Fruit fly (Drosophila melanogaster): Measurements from ENCODE around the gene CG13887.

CG13887 gene

dm6 chr3L:796926-797802 lies 40.5 kb upstream of the CG13887 start (continued):
- TF ChIP-seq CG14014 (GFP tag; IDR thresholded peaks at IDR 0.05) (0 out of 2 replicates have a peak, but pooled peaks have one; percentile 33), lov (optimal IDR thresholded peaks at IDR 0.05) (no peak), lov (GFP tag; IDR thresholded peaks at IDR 0.05) (no peak), CG6254 (GFP tag; optimal IDR thresholded peaks at IDR 0.05) (peak; percentile 49), CG13424 (tag; optimal IDR thresholded peaks at IDR 0.05) (peak; percentile 32), Gug (GFP tag; IDR thresholded peaks at IDR 0.05) (peak; percentile 45; the same call in 2 of the 4 replicates), CG11247 (GFP tag; IDR thresholded peaks at IDR 0.05) (0 out of 2 replicates have a peak, but pooled peaks have one; percentile 21), CG12744 (GFP tag; optimal IDR thresholded peaks at IDR 0.05) (no peak), CG12155 (GFP tag; optimal IDR thresholded peaks at IDR 0.05) (no peak), Rx (GFP tag; IDR thresholded peaks at IDR 0.05) (peak; percentile 29; the same call in 1 of the 2 replicates), YL-1 (GFP tag; optimal IDR thresholded peaks at IDR 0.05) (no peak), E2f1 (GFP tag; IDR thresholded peaks at IDR 0.05) (peak; percentile 58), pum (GFP tag; optimal IDR thresholded peaks at IDR 0.05) (no peak), vvl (GFP tag; IDR thresholded peaks at IDR 0.05) (peak; percentile 75), gcm2 (GFP tag; optimal IDR thresholded peaks at IDR 0.05) (no peak), sens-2 (GFP tag; IDR thresholded peaks at IDR 0.05) (no peak), ttk (GFP tag; IDR thresholded peaks at IDR 0.05) (peak; percentile 61; the same call in 1 of the 2 replicates), scrt (GFP tag; optimal IDR thresholded peaks at IDR 0.05) (peak; percentile 69), CG31441 (GFP tag; IDR thresholded peaks at IDR 0.05) (peak; percentile 64), CG7839 (tag; optimal IDR thresholded peaks at IDR 0.05) (peak; percentile 76), CG15269 (tag; optimal IDR thresholded peaks at IDR 0.05) (peak; percentile 38), Fer2 (tag; optimal IDR thresholded peaks at IDR 0.05) (peak; percentile 36), Ptx1 (GFP tag; IDR thresholded peaks at IDR 0.05) (peak; percentile 81), CG2678 (tag; optimal IDR thresholded peaks at IDR 0.05) (peak; percentile 84), CG14667 (GFP tag; IDR thresholded peaks at IDR 0.05) (peak; percentile 48; the same call in 1 of the 2 replicates), tin (GFP tag; optimal IDR thresholded peaks at IDR 0.05) (peak; percentile 51), B-H1 (GFP tag; IDR thresholded peaks at IDR 0.05) (0 out of 3 replicates have a peak, but pooled peaks have one; percentile 17), Elba2 (GFP tag; optimal IDR thresholded peaks at IDR 0.05) (no peak), croc (GFP tag; conservative IDR thresholded peaks at IDR 0.05) (no peak; the same call in 2 of the 3 replicates), sisA (GFP tag; IDR thresholded peaks at IDR 0.05) (peak; percentile 65), Hey (tag; optimal IDR thresholded peaks at IDR 0.05) (peak; percentile 91), CG11085 (GFP tag; IDR thresholded peaks at IDR 0.05) (no peak), tgo (GFP tag; IDR thresholded peaks at IDR 0.05) (peak; percentile 71; the same call in 2 of the 3 replicates), CG7271 (tag; optimal IDR thresholded peaks at IDR 0.05) (no peak), Mad (GFP tag; optimal IDR thresholded peaks at IDR 0.05) (no peak), chinmo (GFP tag; IDR thresholded peaks at IDR 0.05; ENCODE audit: partially characterized antibody) (0 out of 4 replicates have a peak, but pooled peaks have one; percentile 8), Myb (GFP tag; optimal IDR thresholded peaks at IDR 0.05) (no peak), Sin3A (optimal IDR thresholded peaks at IDR 0.05) (no peak), inv (GFP tag; IDR thresholded peaks at IDR 0.05; ENCODE audit: partially characterized antibody) (no peak), onecut (GFP tag; IDR thresholded peaks at IDR 0.05) (peak; percentile 62), pros (GFP tag; optimal IDR thresholded peaks at IDR 0.05) (peak; percentile 6), CG3995 (GFP tag; optimal IDR thresholded peaks at IDR 0.05) (no peak), sqz (GFP tag; optimal IDR thresholded peaks at IDR 0.05) (peak; percentile 29), Lim3 (GFP tag; IDR thresholded peaks at IDR 0.05) (no peak), Eip74EF (GFP tag; optimal IDR thresholded peaks at IDR 0.05) (peak in 1 of 2 experiments; percentile 48), Med (GFP tag) (peak; percentile 59), fd3F (GFP tag; optimal IDR thresholded peaks at IDR 0.05) (no peak)
